Fruit fly (Drosophila melanogaster) whole organism, embryonic: ENCODE measurements around the gene Ipo9.

Experiments
- BEAF-32 ChIP-seq: fragments of 200-800 bp; sonication (Bioruptor generic); optimal IDR thresholded peaks from 3 replicates; lab custom pipeline; 2017; ENCODE audit warnings: missing biosample characterization, missing genetic modification characterization, mild to moderate bottlenecking, moderate library complexity, missing genetic modification reagents
- Bdp1 ChIP-seq: fragments of 200-800 bp; sonication (Bioruptor generic); optimal IDR thresholded peaks from 3 replicates; lab custom pipeline; 2016; ENCODE audit warnings: missing biosample characterization, missing genetic modification characterization
- CG10209 ChIP-seq: fragments of 200-800 bp; sonication (Bioruptor generic); optimal IDR thresholded peaks from 3 replicates; lab custom pipeline; 2017; ENCODE audit warnings: missing biosample characterization, mild to moderate bottlenecking, missing genetic modification characterization, missing genetic modification reagents
- CG12659 ChIP-seq: fragments of 200-800 bp; sonication (Bioruptor generic); optimal IDR thresholded peaks from 3 replicates; lab custom pipeline; 2017; ENCODE audit warnings: mild to moderate bottlenecking, missing biosample characterization, missing genetic modification reagents, missing genetic modification characterization
- CG12769 ChIP-seq: fragments of 200-800 bp; sonication (Bioruptor generic); optimal IDR thresholded peaks from 2 replicates; lab custom pipeline; 2019; ENCODE audit warnings: missing biosample characterization, mild to moderate bottlenecking, missing genetic modification characterization, moderate library complexity
- CG15011 ChIP-seq: fragments of 200-800 bp; sonication (Bioruptor generic); optimal IDR thresholded peaks from 3 replicates; lab custom pipeline; 2018; ENCODE audit warnings: missing biosample characterization, mild to moderate bottlenecking, missing genetic modification characterization
- CG1529 ChIP-seq: fragments of 200-800 bp; sonication (Bioruptor generic); optimal IDR thresholded peaks from 3 replicates; lab custom pipeline; 2018; ENCODE audit warnings: missing biosample characterization, missing genetic modification characterization
- CG1602 ChIP-seq: fragments of 200-800 bp; sonication (Bioruptor generic); optimal IDR thresholded peaks from 3 replicates; lab custom pipeline; 2016; ENCODE audit warnings: missing biosample characterization, missing genetic modification characterization
- CG2120 ChIP-seq: fragments of 200-800 bp; sonication (Bioruptor generic); optimal IDR thresholded peaks from 3 replicates; lab custom pipeline; 2016; ENCODE audit warnings: missing biosample characterization, missing genetic modification characterization
- CG2875 ChIP-seq: fragments of 200-800 bp; sonication (Bioruptor generic); optimal IDR thresholded peaks from 2 replicates; lab custom pipeline; 2017; ENCODE audit warnings: missing biosample characterization, mild to moderate bottlenecking, missing genetic modification characterization, missing genetic modification reagents
- CG4707 ChIP-seq: fragments of 200-800 bp; sonication (Bioruptor generic); optimal IDR thresholded peaks from 2 replicates; lab custom pipeline; 2018; ENCODE audit warnings: missing biosample characterization, mild to moderate bottlenecking, missing genetic modification characterization, moderate library complexity
- CG4820 ChIP-seq: fragments of 200-800 bp; sonication (Bioruptor generic); optimal IDR thresholded peaks from 3 replicates; lab custom pipeline; 2016; ENCODE audit warnings: missing biosample characterization, missing genetic modification characterization
- CG4854 ChIP-seq: fragments of 200-800 bp; sonication (Bioruptor generic); optimal IDR thresholded peaks from 2 replicates; lab custom pipeline; 2016; ENCODE audit warnings: missing biosample characterization, missing genetic modification characterization, inconsistent platforms
- CG7556 ChIP-seq: fragments of 200-800 bp; sonication (Bioruptor generic); optimal IDR thresholded peaks from 2 replicates; lab custom pipeline; 2017; ENCODE audit warnings: missing biosample characterization, mild to moderate bottlenecking, missing genetic modification characterization
- CG7786 ChIP-seq: fragments of 200-800 bp; sonication (Bioruptor generic); optimal IDR thresholded peaks from 2 replicates; lab custom pipeline; 2016; ENCODE audit warnings: missing biosample characterization, missing genetic modification characterization
- CG7928 ChIP-seq: fragments of 200-800 bp; sonication (Bioruptor generic); optimal IDR thresholded peaks from 2 replicates; lab custom pipeline; 2017; ENCODE audit warnings: missing biosample characterization, mild to moderate bottlenecking, missing genetic modification characterization
- CG8089 ChIP-seq: fragments of 200-800 bp; sonication (Bioruptor generic); optimal IDR thresholded peaks from 3 replicates; lab custom pipeline; 2016; ENCODE audit warnings: missing biosample characterization, missing genetic modification characterization
- CG8388 ChIP-seq: fragments of 200-800 bp; sonication (Bioruptor generic); optimal IDR thresholded peaks from 2 replicates; lab custom pipeline; 2019; ENCODE audit warnings: missing biosample characterization, mild to moderate bottlenecking, missing genetic modification characterization, moderate library complexity
- CG9215 ChIP-seq: fragments of 200-800 bp; sonication (Bioruptor generic); IDR thresholded peaks from 2 replicates; pipeline ENCODE4 v1.3.6; 2022; ENCODE audit warnings: missing biosample characterization, missing genetic modification characterization
- CoRest ChIP-seq: fragments of 200-800 bp; sonication (Bioruptor generic); optimal IDR thresholded peaks from 3 replicates; lab custom pipeline; 2018; ENCODE audit warnings: missing biosample characterization, mild to moderate bottlenecking, missing genetic modification characterization, moderate library complexity
- Dp ChIP-seq: fragments of 200-800 bp; sonication (Bioruptor generic); optimal IDR thresholded peaks from 2 replicates; lab custom pipeline; 2018; ENCODE audit warnings: missing biosample characterization, mild to moderate bottlenecking, missing genetic modification characterization, moderate library complexity
- E2f1 ChIP-seq: fragments of 200-800 bp; sonication (Bioruptor generic); IDR thresholded peaks from 2 replicates; pipeline ENCODE4 v1.3.6; 2022; ENCODE audit warnings: missing biosample characterization, missing genetic modification characterization
- Elba2 ChIP-seq: fragments of 200-800 bp; sonication (Bioruptor generic); optimal IDR thresholded peaks from 3 replicates; lab custom pipeline; 2016; ENCODE audit warnings: missing biosample characterization, missing genetic modification characterization
- Hand ChIP-seq: fragments of 200-800 bp; sonication (Bioruptor generic); optimal IDR thresholded peaks from 2 replicates; lab custom pipeline; 2017; ENCODE audit warnings: mild to moderate bottlenecking, missing biosample characterization, missing genetic modification reagents, missing genetic modification characterization
- Lhr ChIP-seq: fragments of 200-800 bp; sonication (Bioruptor generic); optimal IDR thresholded peaks from 3 replicates; lab custom pipeline; 2017; ENCODE audit warnings: mild to moderate bottlenecking, missing biosample characterization, missing genetic modification reagents, missing genetic modification characterization
- NfI ChIP-seq: fragments of 200-800 bp; sonication (Bioruptor generic); optimal IDR thresholded peaks from 3 replicates; lab custom pipeline; 2018; ENCODE audit warnings: missing biosample characterization, mild to moderate bottlenecking, missing genetic modification characterization, moderate library complexity
- Ravus ChIP-seq: fragments of 200-800 bp; sonication (Bioruptor generic); IDR thresholded peaks from 2 replicates; pipeline ENCODE4 v1.3.6; 2022; ENCODE audit warnings: missing biosample characterization, missing genetic modification characterization
- Ssrp ChIP-seq: fragments of 200-800 bp; sonication (Bioruptor generic); optimal IDR thresholded peaks from 2 replicates; lab custom pipeline; 2018; ENCODE audit warnings: missing biosample characterization, mild to moderate bottlenecking, missing genetic modification characterization, moderate library complexity
- amos ChIP-seq: fragments of 200-800 bp; sonication (Bioruptor generic); IDR thresholded peaks from 2 replicates; pipeline ENCODE4 v1.3.6; 2022; ENCODE audit warnings: missing biosample characterization, missing genetic modification characterization; ENCODE audit not compliant: partially characterized antibody
- chif ChIP-seq, 2 experiments: fragments of 200-800 bp; sonication (Bioruptor generic); optimal IDR thresholded peaks; 3 replicates each; lab custom pipeline; 2016; ENCODE audit warnings: missing biosample characterization in 2 of 2, missing genetic modification characterization in 2 of 2
- chn ChIP-seq: fragments of 200-800 bp; sonication (Bioruptor generic); optimal IDR thresholded peaks from 2 replicates; lab custom pipeline; 2016; ENCODE audit warnings: missing biosample characterization, missing genetic modification characterization
- crp ChIP-seq, 2 experiments: fragments of 200-800 bp; sonication (Bioruptor generic); optimal IDR thresholded peaks; 2 replicates in 1 of 2; 3 replicates in 1 of 2; lab custom pipeline; 2017; ENCODE audit warnings: missing biosample characterization in 2 of 2, missing genetic modification characterization in 2 of 2, mild to moderate bottlenecking in 1 of 2, moderate library complexity in 1 of 2
- en ChIP-seq: fragments of 200-800 bp; sonication (Bioruptor generic); optimal IDR thresholded peaks from 2 replicates; lab custom pipeline; 2016; ENCODE audit warnings: missing biosample characterization, missing genetic modification characterization
- fd64A ChIP-seq: fragments of 200-800 bp; sonication (Bioruptor generic); optimal IDR thresholded peaks from 3 replicates; lab custom pipeline; 2018; ENCODE audit warnings: missing biosample characterization, mild to moderate bottlenecking, missing genetic modification characterization
- h ChIP-seq: fragments of >200 bp; optimal IDR thresholded peaks from 2 replicates; lab custom pipeline; 2017
- hb ChIP-seq: fragments of 200-800 bp; sonication (Bioruptor generic); IDR thresholded peaks from 3 replicates; pipeline ENCODE4 v1.3.6; 2022; ENCODE audit warnings: missing biosample characterization, missing genetic modification characterization; ENCODE audit not compliant: partially characterized antibody
- kay ChIP-seq: fragments of 200-800 bp; sonication (Bioruptor generic); optimal IDR thresholded peaks from 2 replicates; lab custom pipeline; 2016; ENCODE audit warnings: missing biosample characterization, missing genetic modification characterization
- nerfin-1 ChIP-seq: fragments of 200-800 bp; sonication (Bioruptor generic); optimal IDR thresholded peaks from 3 replicates; lab custom pipeline; 2019; ENCODE audit warnings: missing biosample characterization, mild to moderate bottlenecking, missing genetic modification characterization, moderate library complexity
- pb ChIP-seq: fragments of 200-800 bp; sonication (Bioruptor generic); optimal IDR thresholded peaks from 3 replicates; lab custom pipeline; 2016; ENCODE audit warnings: missing biosample characterization, missing genetic modification characterization
- prd ChIP-seq, 3 experiments: fragments of >200 bp in 2 of 3; fragments of 200-800 bp in 1 of 3; sonication (Bioruptor generic) in 1 of 3; optimal IDR thresholded peaks in 2 of 3; IDR thresholded peaks in 1 of 3; 2 replicates in 2 of 3; 3 replicates in 1 of 3; pipeline versions ENCODE4 v1.3.6 to Lab custom; 2017 to 2022; ENCODE audit warnings: missing biosample characterization in 1 of 3, missing genetic modification characterization in 1 of 3
- pzg ChIP-seq: fragments of 200-800 bp; sonication (Bioruptor generic); optimal IDR thresholded peaks from 3 replicates; lab custom pipeline; 2018; ENCODE audit warnings: missing biosample characterization, mild to moderate bottlenecking, missing genetic modification characterization, moderate library complexity
- sens-2 ChIP-seq: fragments of 200-800 bp; sonication (Bioruptor generic); IDR thresholded peaks from 2 replicates; pipeline ENCODE4 v1.3.6; 2022; ENCODE audit warnings: missing biosample characterization, missing genetic modification characterization
- seq ChIP-seq: fragments of 200-800 bp; sonication (Bioruptor generic); IDR thresholded peaks from 2 replicates; pipeline ENCODE4 v1.3.6; 2022; ENCODE audit warnings: missing biosample characterization, missing genetic modification characterization
- sqz ChIP-seq: fragments of 200-800 bp; sonication (Bioruptor generic); optimal IDR thresholded peaks from 3 replicates; lab custom pipeline; 2018; ENCODE audit warnings: missing biosample characterization, mild to moderate bottlenecking, missing genetic modification characterization
- sr ChIP-seq: fragments of 200-800 bp; sonication (Bioruptor generic); IDR thresholded peaks from 3 replicates; pipeline ENCODE4 v1.3.6; 2022; ENCODE audit warnings: missing biosample characterization, missing genetic modification characterization
- ssp ChIP-seq: fragments of 200-800 bp; sonication (Bioruptor generic); IDR thresholded peaks from 2 replicates; pipeline ENCODE4 v1.3.6; 2022; ENCODE audit warnings: missing biosample characterization, missing genetic modification characterization
- tgo ChIP-seq: fragments of 200-800 bp; sonication (Bioruptor generic); IDR thresholded peaks from 3 replicates; pipeline ENCODE4 v1.3.6; 2022; ENCODE audit warnings: missing biosample characterization, missing genetic modification characterization
- unc-4 ChIP-seq: fragments of 200-800 bp; sonication (Bioruptor generic); IDR thresholded peaks from 2 replicates; pipeline ENCODE4 v1.3.6; 2022; ENCODE audit warnings: missing biosample characterization, missing genetic modification characterization; ENCODE audit not compliant: partially characterized antibody
- zfh1 ChIP-seq: fragments of 200-800 bp; sonication (Bioruptor generic); IDR thresholded peaks from 3 replicates; pipeline ENCODE4 v1.3.6; 2022; ENCODE audit warnings: missing biosample characterization, missing genetic modification characterization

Gene Ipo9

DNA sequence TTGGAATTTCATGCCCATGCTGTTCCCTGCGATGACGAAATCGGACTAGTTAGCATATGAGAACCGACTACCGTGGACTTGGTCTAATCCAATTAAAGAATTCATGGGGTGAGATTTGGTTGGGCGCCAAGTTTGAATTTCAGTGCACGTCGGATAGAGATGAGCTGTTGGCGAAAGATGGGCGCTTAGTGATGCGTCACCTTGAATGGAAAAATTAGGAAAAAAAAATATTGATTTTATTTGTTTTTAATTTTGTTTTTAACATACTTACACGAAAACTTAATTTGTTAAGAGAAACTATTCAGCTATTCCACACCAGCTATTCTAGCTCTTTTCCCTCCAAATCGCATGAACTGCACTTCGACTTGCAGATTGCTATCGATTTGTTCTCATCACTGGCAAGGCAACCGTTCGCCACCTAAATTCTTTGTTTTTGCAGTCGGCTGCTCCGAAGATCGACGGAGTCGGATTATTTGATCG, 9.4 kb downstream of the Ipo9 start, which contains the start of the genes ninaG and Sptz (continued):
- TF ChIP-seq CG7556 (peak; percentile 88), Hand (GFP tag; lab: Kevin White, UChicago) (peak; percentile 59), CG2875 (GFP tag; lab: Kevin White, UChicago) (peak; percentile 74), E2f1 (GFP tag; lab: Robert Waterston, UW) (peak; percentile 94), CG7786 (GFP tag; lab: Kevin White, UChicago) (peak; percentile 94), seq (peak; percentile 86), CoRest (tag; lab: Kevin White, UChicago) (peak; percentile 95), CG4854 (GFP tag; lab: Kevin White, UChicago) (no peak), CG9215 (peak; percentile 94), amos (GFP tag; lab: Robert Waterston, UW) (peak; percentile 40), pb (GFP tag; lab: Kevin White, UChicago) (peak; percentile 78), prd (optimal IDR thresholded peaks at IDR 0.05; lab: Kevin White, UChicago) (no peak), prd (GFP tag; IDR thresholded peaks at IDR 0.05; lab: Robert Waterston, UW) (peak; percentile 99), zfh1 (peak; percentile 97), CG10209 (GFP tag; lab: Kevin White, UChicago) (peak; percentile 92), tgo (GFP tag; lab: Robert Waterston, UW) (peak; percentile 96), NfI (GFP tag; lab: Kevin White, UChicago) (peak; percentile 90), CG15011 (GFP tag; lab: Kevin White, UChicago) (peak; percentile 75), chif (GFP tag; optimal IDR thresholded peaks at IDR 0.05; lab: Kevin White, UChicago) (peak; percentile 95 to 96), CG4707 (GFP tag; lab: Kevin White, UChicago) (peak; percentile 39), sr (GFP tag; lab: Robert Waterston, UW) (peak; percentile 64; the same call in 1 of the 3 replicates), CG12769 (no peak), Bdp1 (GFP tag; lab: Kevin White, UChicago) (peak; percentile 87), pzg (GFP tag; lab: Kevin White, UChicago) (peak; percentile 56), Ravus (peak; percentile 85), CG1602 (GFP tag; lab: Kevin White, UChicago) (peak; percentile 94), Lhr (GFP tag; lab: Kevin White, UChicago) (peak; percentile 85), ssp (peak; percentile 91), chn (GFP tag; lab: Kevin White, UChicago) (peak; percentile 97), kay (GFP tag; lab: Kevin White, UChicago) (peak; percentile 93), unc-4 (GFP tag; lab: Robert Waterston, UW) (peak; percentile 61; the same call in 1 of the 2 replicates), Dp (peak; percentile 78), h (lab: Kevin White, UChicago) (no peak), fd64A (GFP tag; lab: Kevin White, UChicago) (peak; percentile 21), CG1529 (GFP tag; lab: Kevin White, UChicago) (no peak), CG12659 (GFP tag; lab: Kevin White, UChicago) (peak; percentile 92), Ssrp (peak; percentile 94), hb (GFP tag; lab: Robert Waterston, UW) (no peak), nerfin-1 (tag; lab: Kevin White, UChicago) (peak; percentile 84), Elba2 (peak; percentile 80), sens-2 (GFP tag; lab: Robert Waterston, UW) (peak; percentile 85), sqz (no peak), BEAF-32 (peak; percentile 69), CG4820 (GFP tag; lab: Kevin White, UChicago) (peak; percentile 95), CG8388 (peak; percentile 85), en (GFP tag; lab: Kevin White, UChicago) (peak; percentile 80), CG8089 (GFP tag; lab: Kevin White, UChicago) (peak; percentile 90), CG2120 (peak; percentile 97), crp (GFP tag; optimal IDR thresholded peaks at IDR 0.05; lab: Kevin White, UChicago) (peak in 1 of 2 experiments; percentile 78), CG7928 (GFP tag; lab: Kevin White, UChicago) (peak; percentile 67)
